Worm (Caenorhabditis elegans) whole organism, L1 larva: Measurements from ENCODE around the gene rps-25.

ENCODE experiments used
- C04F5.9 ChIP-seq: sonication (generic microtip); optimal IDR thresholded peaks from 2 replicates; lab custom pipeline; 2016; ENCODE audit warnings: missing genetic modification characterization, missing compliant biosample characterization
- C16A3.4 ChIP-seq: fragments of 150-350 bp; optimal IDR thresholded peaks from 2 replicates; lab custom pipeline; 2014; ENCODE audit warnings: missing biosample characterization, missing genetic modification characterization
- Y116A8C.19 ChIP-seq: sonication (generic microtip); optimal IDR thresholded peaks from 2 replicates; lab custom pipeline; 2016; ENCODE audit warnings: missing compliant biosample characterization, missing genetic modification characterization, borderline replicate concordance
- alr-1 ChIP-seq: fragments of 200-800 bp; sonication (Bioruptor generic); optimal IDR thresholded peaks from 2 replicates; lab custom pipeline; 2018; ENCODE audit warnings: borderline replicate concordance, mild to moderate bottlenecking, missing genetic modification characterization, missing compliant biosample characterization
- aly-2 ChIP-seq: fragments of 150-350 bp; optimal IDR thresholded peaks from 2 replicates; lab custom pipeline; 2014; ENCODE audit warnings: missing biosample characterization, missing genetic modification characterization
- ceh-8 ChIP-seq: fragments of 200-800 bp; sonication (Bioruptor generic); optimal IDR thresholded peaks from 2 replicates; lab custom pipeline; 2018; ENCODE audit warnings: mild to moderate bottlenecking, missing genetic modification characterization, moderate library complexity, missing compliant biosample characterization
- ceh-82 ChIP-seq, 3 experiments: fragments of 150-350 bp in 1 of 3; sonication (generic microtip) in 2 of 3; optimal IDR thresholded peaks; 2 replicates each; lab custom pipeline; 2014 to 2017; ENCODE audit warnings: missing biosample characterization in 3 of 3, missing genetic modification characterization in 3 of 3
- ceh-90 ChIP-seq: sonication (generic microtip); optimal IDR thresholded peaks from 2 replicates; lab custom pipeline; 2016; ENCODE audit warnings: missing genetic modification characterization, missing compliant biosample characterization
- ces-1 ChIP-seq: fragments of 150-350 bp; optimal IDR thresholded peaks from 2 replicates; lab custom pipeline; 2014; ENCODE audit warnings: missing biosample characterization, missing genetic modification reagents, missing genetic modification characterization
- dsc-1 ChIP-seq: sonication (generic microtip); optimal IDR thresholded peaks from 2 replicates; lab custom pipeline; 2016; ENCODE audit warnings: mild to moderate bottlenecking, missing genetic modification characterization, missing compliant biosample characterization
- efl-1 ChIP-seq, 4 experiments: fragments of 150-350 bp; optimal IDR thresholded peaks in 3 of 4; peaks in 1 of 4; 1 replicate in 1 of 4; 2 replicates in 3 of 4; lab custom pipeline; 2014; ENCODE audit warnings: missing biosample characterization in 2 of 4, missing genetic modification characterization in 2 of 4, missing genetic modification reagents in 2 of 4
- efl-3 ChIP-seq: fragments of 200-800 bp; sonication (Bioruptor generic); optimal IDR thresholded peaks from 2 replicates; lab custom pipeline; 2018; ENCODE audit warnings: mild to moderate bottlenecking, missing genetic modification characterization, missing compliant biosample characterization
- egl-13 ChIP-seq: sonication (generic microtip); optimal IDR thresholded peaks from 2 replicates; lab custom pipeline; 2016; ENCODE audit warnings: missing genotype, missing genetic modification reagents, missing genetic modification characterization, missing compliant biosample characterization
- egl-27 ChIP-seq, 2 experiments: fragments of 150-350 bp in 1 of 2; sonication (generic microtip); optimal IDR thresholded peaks; 3 replicates each; lab custom pipeline; 2017 to 2018; ENCODE audit warnings: missing biosample characterization in 2 of 2, missing genetic modification characterization in 2 of 2, missing genetic modification reagents in 2 of 2
- elt-2 ChIP-seq: sonication (generic microtip); optimal IDR thresholded peaks from 2 replicates; lab custom pipeline; 2016; ENCODE audit warnings: missing genetic modification characterization, mild to moderate bottlenecking, inconsistent platforms, missing compliant biosample characterization, missing genetic modification reagents
- fkh-10 ChIP-seq: sonication (generic microtip); optimal IDR thresholded peaks from 2 replicates; lab custom pipeline; 2017; ENCODE audit warnings: missing biosample characterization, missing genetic modification reagents, missing genetic modification characterization
- fkh-4 ChIP-seq: sonication (generic microtip); optimal IDR thresholded peaks from 2 replicates; lab custom pipeline; 2016; ENCODE audit warnings: missing compliant biosample characterization, missing genetic modification characterization, borderline replicate concordance
- fos-1 ChIP-seq: fragments of 150-350 bp; optimal IDR thresholded peaks from 2 replicates; lab custom pipeline; 2014; ENCODE audit warnings: missing biosample characterization, missing genetic modification characterization
- hlh-17 ChIP-seq: fragments of 200-800 bp; sonication (Bioruptor generic); optimal IDR thresholded peaks from 2 replicates; lab custom pipeline; 2018; ENCODE audit warnings: missing genetic modification characterization, mild to moderate bottlenecking, missing compliant biosample characterization, moderate library complexity, borderline replicate concordance
- irx-1 ChIP-seq: sonication (generic microtip); optimal IDR thresholded peaks from 2 replicates; lab custom pipeline; 2016; ENCODE audit warnings: missing genetic modification characterization, missing compliant biosample characterization
- isw-1 ChIP-seq: fragments of 200-800 bp; sonication (Bioruptor generic); IDR thresholded peaks from 2 replicates; pipeline ENCODE4 v1.3.6; 2022; ENCODE audit warnings: missing genetic modification characterization, missing compliant biosample characterization
- lin-14 ChIP-seq: fragments of 200-800 bp; sonication (Bioruptor generic); optimal IDR thresholded peaks from 2 replicates; lab custom pipeline; 2018; ENCODE audit warnings: mild to moderate bottlenecking, missing genetic modification characterization, moderate library complexity, missing compliant biosample characterization
- lin-39 ChIP-seq: fragments of 150-350 bp; optimal IDR thresholded peaks from 2 replicates; lab custom pipeline; 2014; ENCODE audit warnings: missing biosample characterization, missing genetic modification reagents, missing genetic modification characterization
- lir-3 ChIP-seq: sonication (generic microtip); optimal IDR thresholded peaks from 2 replicates; lab custom pipeline; 2016; ENCODE audit warnings: mild to moderate bottlenecking, missing genetic modification characterization, moderate library complexity, missing compliant biosample characterization; ENCODE audit not compliant: poor library complexity
- lsy-2 ChIP-seq, 2 experiments: fragments of 150-350 bp; optimal IDR thresholded peaks; 2 replicates each; lab custom pipeline; 2014; ENCODE audit warnings: missing biosample characterization in 2 of 2, missing genetic modification characterization in 2 of 2
- mab-9 ChIP-seq: fragments of 200-800 bp; sonication (Bioruptor generic); IDR thresholded peaks from 2 replicates; pipeline ENCODE4 v1.3.6; 2022; ENCODE audit warnings: missing genetic modification reagents, missing genetic modification characterization, missing compliant biosample characterization
- mef-2 ChIP-seq: fragments of 150-350 bp; optimal IDR thresholded peaks from 2 replicates; lab custom pipeline; 2014; ENCODE audit warnings: missing biosample characterization, missing genetic modification characterization
- nhr-11 ChIP-seq: fragments of 150-350 bp; optimal IDR thresholded peaks from 2 replicates; lab custom pipeline; 2014; ENCODE audit warnings: missing biosample characterization, missing genetic modification characterization
- nhr-19 ChIP-seq: fragments of 200-800 bp; sonication (Bioruptor generic); conservative IDR thresholded peaks from 2 replicates; pipeline ENCODE4 v1.3.6; 2022; ENCODE audit warnings: missing genetic modification characterization, missing compliant biosample characterization
- nhr-28 ChIP-seq: fragments of 150-350 bp; optimal IDR thresholded peaks from 2 replicates; lab custom pipeline; 2014; ENCODE audit warnings: missing biosample characterization, missing genetic modification characterization
- nhr-47 ChIP-seq: sonication (generic microtip); optimal IDR thresholded peaks from 2 replicates; lab custom pipeline; 2016; ENCODE audit warnings: mild to moderate bottlenecking, missing genetic modification characterization, moderate library complexity, missing compliant biosample characterization
- nhr-71 ChIP-seq: sonication (generic microtip); optimal IDR thresholded peaks from 2 replicates; lab custom pipeline; 2016; ENCODE audit warnings: mild to moderate bottlenecking, missing genetic modification characterization, moderate library complexity, missing compliant biosample characterization
- nhr-76 ChIP-seq: sonication (generic microtip); optimal IDR thresholded peaks from 2 replicates; lab custom pipeline; 2017; ENCODE audit warnings: missing biosample characterization, missing genetic modification characterization
- pax-3 ChIP-seq: fragments of 200-800 bp; sonication (Bioruptor generic); optimal IDR thresholded peaks from 2 replicates; lab custom pipeline; 2018; ENCODE audit warnings: mild to moderate bottlenecking, missing genetic modification characterization, moderate library complexity, missing compliant biosample characterization
- snpc-4 ChIP-seq: fragments of 150-350 bp; optimal IDR thresholded peaks from 2 replicates; lab custom pipeline; 2014; ENCODE audit warnings: missing biosample characterization, missing genetic modification characterization
- snu-23 ChIP-seq: sonication (generic microtip); optimal IDR thresholded peaks from 2 replicates; lab custom pipeline; 2016; ENCODE audit warnings: missing genetic modification characterization, missing compliant biosample characterization
- sox-4 ChIP-seq: sonication (generic microtip); optimal IDR thresholded peaks from 2 replicates; lab custom pipeline; 2016; ENCODE audit warnings: missing genetic modification characterization, missing compliant biosample characterization
- swsn-7 ChIP-seq: sonication (generic microtip); optimal IDR thresholded peaks from 2 replicates; lab custom pipeline; 2016; ENCODE audit warnings: missing genetic modification characterization, missing compliant biosample characterization
- tbx-2 ChIP-seq: sonication (generic microtip); optimal IDR thresholded peaks from 2 replicates; lab custom pipeline; 2016; ENCODE audit warnings: missing genetic modification characterization, missing compliant biosample characterization
- tlp-1 ChIP-seq: fragments of 150-350 bp; optimal IDR thresholded peaks from 2 replicates; lab custom pipeline; 2014; ENCODE audit warnings: missing biosample characterization, missing genetic modification characterization
- xbp-1 ChIP-seq: sonication (generic microtip); optimal IDR thresholded peaks from 2 replicates; lab custom pipeline; 2016; ENCODE audit warnings: missing genetic modification characterization, missing compliant biosample characterization
- ztf-11 ChIP-seq, 2 experiments: sonication (generic microtip); optimal IDR thresholded peaks; 2 replicates each; lab custom pipeline; 2016 to 2017; ENCODE audit warnings: missing genetic modification characterization in 2 of 2, missing biosample characterization in 1 of 2, missing compliant biosample characterization in 1 of 2

Gene rps-25

DNA sequence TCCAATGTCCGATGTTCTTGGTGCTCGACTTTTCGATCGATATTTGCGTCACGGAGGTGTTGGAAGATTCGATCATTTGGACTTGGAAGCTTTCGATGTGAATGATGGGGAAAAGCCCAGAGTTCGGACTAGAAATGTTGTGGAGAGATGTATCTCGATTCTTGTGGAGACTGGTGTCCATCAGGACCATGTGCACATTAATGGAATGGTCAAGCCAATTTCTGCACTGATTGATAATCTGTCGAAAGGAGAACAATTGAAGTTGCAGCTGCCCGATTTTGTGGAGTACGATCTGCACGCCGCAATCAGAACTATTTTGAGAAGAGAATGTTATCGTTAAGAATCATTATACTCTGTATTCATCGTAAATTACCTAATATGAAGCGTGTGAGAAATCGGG is 10.3 kb downstream of the rps-25 start (continued):
- TF ChIP-seq alr-1 = no peak
- no peak for TF ChIP-seq sox-4 (tag; lab: Kevin White, UChicago)
- TF ChIP-seq nhr-19 = no peak

DNA sequence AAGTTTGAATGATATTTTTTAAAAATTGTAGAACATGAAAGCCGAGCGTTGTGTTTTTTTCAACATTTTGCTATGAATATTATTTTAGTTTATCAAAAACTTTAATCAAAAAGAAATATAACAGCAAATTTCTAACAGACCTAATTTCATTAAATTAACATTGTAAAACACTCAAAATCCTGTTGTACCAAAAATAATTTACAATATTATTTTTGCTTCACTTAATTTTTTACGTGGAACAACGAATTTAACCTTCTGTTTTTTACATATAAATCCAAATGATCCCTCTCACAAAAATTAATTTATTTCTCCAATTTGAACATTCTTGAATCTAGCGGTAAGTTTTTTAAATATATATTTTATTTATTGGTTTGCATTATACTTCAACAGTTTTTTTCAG is 13.4 kb downstream of the rps-25 start, which contains the start of gene H32C10.1:
H32C10.1 (plus strand) TSS at position 301 of the 400 bp plus-strand sequence.
- TF ChIP-seq tlp-1 (tag; lab: Kevin White, UChicago) (no peak), nhr-76 (tag; lab: Kevin White, UChicago) (no peak), fos-1 (tag; lab: Kevin White, UChicago) (no peak), ztf-11 (tag; optimal IDR thresholded peaks at IDR 0.05; lab: Kevin White, UChicago) (no peak), Y116A8C.19 (tag; lab: Kevin White, UChicago) (no peak), fkh-10 (GFP tag; lab: Kevin White, UChicago) (no peak), nhr-47 (tag; lab: Kevin White, UChicago) (no peak)

DNA sequence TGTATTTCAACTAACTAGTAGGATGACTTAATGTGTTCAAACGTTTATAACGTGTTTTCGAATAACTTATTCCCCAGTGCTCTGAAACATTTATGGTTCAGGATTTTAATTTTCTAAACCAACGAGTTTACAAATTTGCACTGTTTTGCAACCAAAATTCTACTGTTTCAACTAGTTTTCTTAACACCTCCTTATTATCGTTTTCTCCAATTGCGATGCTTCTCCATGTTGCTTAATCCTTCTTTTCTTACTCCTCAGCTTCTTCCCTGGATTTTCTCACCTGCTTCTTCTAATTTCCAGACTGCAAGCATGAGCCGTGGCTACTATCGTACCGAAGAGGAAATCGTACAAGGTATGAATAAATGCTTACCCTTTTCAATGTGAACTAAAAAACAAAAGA is 17.1 kb downstream of the rps-25 start, which contains the start of gene lin-33:
lin-33 (plus strand) TSS at position 301 of the 400 bp plus-strand sequence.
- TF ChIP-seq egl-13 (no peak), efl-1 (optimal IDR thresholded peaks at IDR 0.05; lab: Kevin White, UChicago) (no peak), efl-1 (GFP tag; optimal IDR thresholded peaks at IDR 0.05 in 1 of 2; lab: Kevin White, UChicago) (peak in 1 of 2 experiments; percentile 86)

DNA sequence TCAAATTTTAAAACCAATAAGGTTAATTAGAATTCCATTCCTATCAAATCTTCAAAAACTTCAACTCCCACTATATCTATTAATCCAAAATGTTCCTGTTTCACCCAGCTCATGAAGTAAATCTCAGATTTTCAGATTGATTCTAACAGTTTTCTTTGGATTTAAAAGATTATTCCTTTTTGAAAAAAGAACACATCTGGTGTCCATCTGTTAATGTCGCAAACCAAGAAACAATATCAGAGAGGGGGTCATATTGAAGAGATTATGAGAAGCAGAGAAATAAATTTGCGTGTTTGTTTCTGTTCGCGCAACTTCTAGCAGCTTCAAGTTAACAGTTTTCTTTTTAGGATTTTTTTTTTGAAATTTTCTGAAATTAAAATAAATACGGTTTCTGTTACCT is 18.4 kb downstream of the rps-25 start:
- no peak for TF ChIP-seq lin-39 (tag; lab: Kevin White, UChicago)
- TF ChIP-seq pax-3 = no peak
- TF ChIP-seq mab-9 (GFP tag; lab: Robert Waterston, UW) = no peak
- no peak for TF ChIP-seq egl-27 (tag; optimal IDR thresholded peaks at IDR 0.05; lab: Kevin White, UChicago)
- peak; percentile 41 for TF ChIP-seq dsc-1 (tag; lab: Kevin White, UChicago)
- TF ChIP-seq efl-1 (optimal IDR thresholded peaks at IDR 0.05; lab: Kevin White, UChicago) = no peak
- peak in 1 of 2 experiments; percentile 34 for TF ChIP-seq efl-1 (GFP tag; optimal IDR thresholded peaks at IDR 0.05 in 1 of 2; lab: Kevin White, UChicago)
- TF ChIP-seq mef-2 = no peak
- TF ChIP-seq lir-3 (tag; lab: Kevin White, UChicago) = no peak
- no peak for TF ChIP-seq C04F5.9 (tag; lab: Kevin White, UChicago)
- no peak for TF ChIP-seq lin-14 (GFP tag; lab: Kevin White, UChicago)
- TF ChIP-seq isw-1 (GFP tag; lab: Robert Waterston, UW) = no peak
- TF ChIP-seq tbx-2 (tag; lab: Kevin White, UChicago) = no peak
- TF ChIP-seq aly-2 = no peak
- no peak for TF ChIP-seq efl-3
- peak; percentile 8 for TF ChIP-seq fkh-4 (tag; lab: Kevin White, UChicago)
- no peak for TF ChIP-seq fos-1 (tag; lab: Kevin White, UChicago)
- no peak for TF ChIP-seq hlh-17 (GFP tag; lab: Kevin White, UChicago)

DNA sequence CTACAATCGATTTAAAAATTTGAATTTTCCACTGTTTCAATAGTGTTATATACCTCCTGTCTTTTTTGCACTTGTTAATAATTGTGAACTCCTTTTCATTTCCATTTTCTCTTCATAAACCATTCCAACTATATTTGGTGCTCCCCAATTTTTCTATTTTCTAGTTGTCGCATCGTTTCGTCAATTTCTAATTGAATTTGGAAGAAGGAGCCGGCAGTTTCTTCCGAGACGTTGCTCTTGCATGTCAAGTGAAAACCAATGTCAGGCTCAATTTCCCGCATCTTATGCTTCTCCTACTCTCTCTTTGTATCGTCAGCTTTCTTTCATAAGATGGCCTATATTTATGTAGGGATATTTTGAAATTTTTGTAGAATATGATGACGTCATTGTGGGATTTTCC is 19.6 kb downstream of the rps-25 start:
- TF ChIP-seq lin-39 (tag; lab: Kevin White, UChicago) (no peak), lin-14 (GFP tag; lab: Kevin White, UChicago) (peak; percentile 60)

DNA sequence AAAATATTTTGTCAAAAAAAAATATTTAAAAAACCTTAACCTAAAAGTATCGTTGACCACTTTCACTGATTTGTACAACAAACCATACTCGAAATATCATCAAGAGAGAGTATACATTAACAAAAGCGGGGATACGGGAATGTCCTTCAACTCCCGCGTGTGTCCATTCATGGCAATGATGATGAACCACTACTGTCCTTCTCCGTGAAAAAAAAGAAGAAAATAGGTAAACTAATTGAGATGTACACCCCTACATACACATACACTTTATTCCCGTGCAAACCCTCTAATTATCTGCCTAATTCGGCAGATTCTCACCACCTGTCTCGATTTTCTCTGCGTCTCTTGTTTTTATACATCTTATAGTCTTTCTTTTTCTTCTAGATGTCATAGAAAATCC is 20.8 kb downstream of the rps-25 start:
- peak; percentile 48 for TF ChIP-seq nhr-71 (tag; lab: Kevin White, UChicago)
- no peak for TF ChIP-seq tlp-1 (tag; lab: Kevin White, UChicago)
- no peak for TF ChIP-seq xbp-1 (tag; lab: Kevin White, UChicago)
- TF ChIP-seq snpc-4 (tag; lab: Kevin White, UChicago) = no peak
- TF ChIP-seq ceh-82 (tag; optimal IDR thresholded peaks at IDR 0.05; lab: Kevin White, UChicago) = no peak
- TF ChIP-seq lin-14 (GFP tag; lab: Kevin White, UChicago) = peak; percentile 86
- no peak for TF ChIP-seq ceh-90 (tag; lab: Kevin White, UChicago)
- TF ChIP-seq nhr-28 (tag; lab: Kevin White, UChicago) = no peak
- TF ChIP-seq C16A3.4 (tag; lab: Kevin White, UChicago) = peak; percentile 25
- peak; percentile 13 for TF ChIP-seq irx-1 (tag; lab: Kevin White, UChicago)
- TF ChIP-seq nhr-11 (tag; lab: Kevin White, UChicago) = no peak
- TF ChIP-seq ceh-8 = peak; percentile 58
- peak; percentile 52 for TF ChIP-seq snu-23 (GFP tag; lab: Kevin White, UChicago)
- TF ChIP-seq elt-2 (tag; lab: Kevin White, UChicago) = no peak
- no peak for TF ChIP-seq ces-1 (GFP tag; lab: Kevin White, UChicago)
- no peak for TF ChIP-seq swsn-7 (tag; lab: Kevin White, UChicago)
- no peak for TF ChIP-seq mab-9 (GFP tag; lab: Robert Waterston, UW)
- peak; percentile 9 for TF ChIP-seq dsc-1 (tag; lab: Kevin White, UChicago)
- peak; percentile 10 to 34 for TF ChIP-seq lsy-2 (tag; optimal IDR thresholded peaks at IDR 0.05; lab: Kevin White, UChicago)
